Worm (Caenorhabditis elegans) whole organism, L1 larva: ENCODE measurements around the gene ddx-23.

Experiments
- C34B4.2 ChIP-seq: sonication (generic microtip); optimal IDR thresholded peaks from 2 replicates; lab custom pipeline; 2017; ENCODE audit warnings: mild to moderate bottlenecking, missing genetic modification characterization, missing compliant biosample characterization
- F16B12.6 ChIP-seq: fragments of 150-350 bp; optimal IDR thresholded peaks from 2 replicates; lab custom pipeline; 2014; ENCODE audit warnings: missing biosample characterization, missing genetic modification characterization
- Y116A8C.19 ChIP-seq: sonication (generic microtip); optimal IDR thresholded peaks from 2 replicates; lab custom pipeline; 2016; ENCODE audit warnings: missing compliant biosample characterization, missing genetic modification characterization, borderline replicate concordance
- aha-1 ChIP-seq: fragments of 150-350 bp; optimal IDR thresholded peaks from 2 replicates; lab custom pipeline; 2014; ENCODE audit warnings: missing biosample characterization, missing genetic modification characterization
- alr-1 ChIP-seq: fragments of 200-800 bp; sonication (Bioruptor generic); optimal IDR thresholded peaks from 2 replicates; lab custom pipeline; 2018; ENCODE audit warnings: borderline replicate concordance, mild to moderate bottlenecking, missing genetic modification characterization, missing compliant biosample characterization
- ceh-63 ChIP-seq: fragments of 200-800 bp; sonication (Bioruptor generic); optimal IDR thresholded peaks from 2 replicates; lab custom pipeline; 2018; ENCODE audit warnings: mild to moderate bottlenecking, missing genetic modification characterization, missing compliant biosample characterization
- ceh-8 ChIP-seq: fragments of 200-800 bp; sonication (Bioruptor generic); optimal IDR thresholded peaks from 2 replicates; lab custom pipeline; 2018; ENCODE audit warnings: mild to moderate bottlenecking, missing genetic modification characterization, moderate library complexity, missing compliant biosample characterization
- ceh-82 ChIP-seq, 3 experiments: fragments of 150-350 bp in 1 of 3; sonication (generic microtip) in 2 of 3; optimal IDR thresholded peaks; 2 replicates each; lab custom pipeline; 2014 to 2017; ENCODE audit warnings: missing biosample characterization in 3 of 3, missing genetic modification characterization in 3 of 3
- ceh-90 ChIP-seq: sonication (generic microtip); optimal IDR thresholded peaks from 2 replicates; lab custom pipeline; 2016; ENCODE audit warnings: missing genetic modification characterization, missing compliant biosample characterization
- efl-1 ChIP-seq, 4 experiments: fragments of 150-350 bp; optimal IDR thresholded peaks in 3 of 4; peaks in 1 of 4; 1 replicate in 1 of 4; 2 replicates in 3 of 4; lab custom pipeline; 2014; ENCODE audit warnings: missing biosample characterization in 2 of 4, missing genetic modification characterization in 2 of 4, missing genetic modification reagents in 2 of 4
- efl-3 ChIP-seq: fragments of 200-800 bp; sonication (Bioruptor generic); optimal IDR thresholded peaks from 2 replicates; lab custom pipeline; 2018; ENCODE audit warnings: mild to moderate bottlenecking, missing genetic modification characterization, missing compliant biosample characterization
- egl-13 ChIP-seq: sonication (generic microtip); optimal IDR thresholded peaks from 2 replicates; lab custom pipeline; 2016; ENCODE audit warnings: missing genotype, missing genetic modification reagents, missing genetic modification characterization, missing compliant biosample characterization
- egl-27 ChIP-seq, 2 experiments: fragments of 150-350 bp in 1 of 2; sonication (generic microtip); optimal IDR thresholded peaks; 3 replicates each; lab custom pipeline; 2017 to 2018; ENCODE audit warnings: missing biosample characterization in 2 of 2, missing genetic modification characterization in 2 of 2, missing genetic modification reagents in 2 of 2
- elt-2 ChIP-seq: sonication (generic microtip); optimal IDR thresholded peaks from 2 replicates; lab custom pipeline; 2016; ENCODE audit warnings: missing genetic modification characterization, mild to moderate bottlenecking, inconsistent platforms, missing compliant biosample characterization, missing genetic modification reagents
- ets-5 ChIP-seq: fragments of 200-800 bp; sonication (Bioruptor generic); IDR thresholded peaks from 2 replicates; pipeline ENCODE4 v1.3.6; 2022; ENCODE audit warnings: missing genetic modification characterization, missing compliant biosample characterization
- fkh-10 ChIP-seq: sonication (generic microtip); optimal IDR thresholded peaks from 2 replicates; lab custom pipeline; 2017; ENCODE audit warnings: missing biosample characterization, missing genetic modification reagents, missing genetic modification characterization
- fkh-4 ChIP-seq: sonication (generic microtip); optimal IDR thresholded peaks from 2 replicates; lab custom pipeline; 2016; ENCODE audit warnings: missing compliant biosample characterization, missing genetic modification characterization, borderline replicate concordance
- fkh-8 ChIP-seq: sonication (generic microtip); optimal IDR thresholded peaks from 2 replicates; lab custom pipeline; 2016; ENCODE audit warnings: mild to moderate bottlenecking, missing genetic modification characterization, missing compliant biosample characterization
- hlh-17 ChIP-seq: fragments of 200-800 bp; sonication (Bioruptor generic); optimal IDR thresholded peaks from 2 replicates; lab custom pipeline; 2018; ENCODE audit warnings: missing genetic modification characterization, mild to moderate bottlenecking, missing compliant biosample characterization, moderate library complexity, borderline replicate concordance
- isw-1 ChIP-seq: fragments of 200-800 bp; sonication (Bioruptor generic); IDR thresholded peaks from 2 replicates; pipeline ENCODE4 v1.3.6; 2022; ENCODE audit warnings: missing genetic modification characterization, missing compliant biosample characterization
- jun-1 ChIP-seq: fragments of 150-350 bp; optimal IDR thresholded peaks from 2 replicates; lab custom pipeline; 2014; ENCODE audit warnings: missing biosample characterization, missing genetic modification reagents, missing genetic modification characterization
- lin-13 ChIP-seq: fragments of 150-350 bp; optimal IDR thresholded peaks from 2 replicates; lab custom pipeline; 2014; ENCODE audit warnings: missing biosample characterization, missing genetic modification reagents, missing genetic modification characterization
- lin-14 ChIP-seq: fragments of 200-800 bp; sonication (Bioruptor generic); optimal IDR thresholded peaks from 2 replicates; lab custom pipeline; 2018; ENCODE audit warnings: mild to moderate bottlenecking, missing genetic modification characterization, moderate library complexity, missing compliant biosample characterization
- lin-15B ChIP-seq: fragments of 150-350 bp; sonication (generic microtip); optimal IDR thresholded peaks from 3 replicates; lab custom pipeline; 2014; ENCODE audit warnings: missing biosample characterization, missing genetic modification characterization
- lin-35 ChIP-seq, 2 experiments: fragments of 150-350 bp; optimal IDR thresholded peaks; 2 replicates each; lab custom pipeline; 2014; ENCODE audit warnings: missing biosample characterization in 2 of 2, missing genetic modification characterization in 2 of 2, missing genetic modification reagents in 2 of 2
- lin-39 ChIP-seq: fragments of 150-350 bp; optimal IDR thresholded peaks from 2 replicates; lab custom pipeline; 2014; ENCODE audit warnings: missing biosample characterization, missing genetic modification reagents, missing genetic modification characterization
- mab-9 ChIP-seq: fragments of 200-800 bp; sonication (Bioruptor generic); IDR thresholded peaks from 2 replicates; pipeline ENCODE4 v1.3.6; 2022; ENCODE audit warnings: missing genetic modification reagents, missing genetic modification characterization, missing compliant biosample characterization
- mef-2 ChIP-seq: fragments of 150-350 bp; optimal IDR thresholded peaks from 2 replicates; lab custom pipeline; 2014; ENCODE audit warnings: missing biosample characterization, missing genetic modification characterization
- mep-1 ChIP-seq: fragments of 150-350 bp; optimal IDR thresholded peaks from 2 replicates; lab custom pipeline; 2014; ENCODE audit warnings: missing biosample characterization, missing genetic modification characterization
- nhr-19 ChIP-seq: fragments of 200-800 bp; sonication (Bioruptor generic); conservative IDR thresholded peaks from 2 replicates; pipeline ENCODE4 v1.3.6; 2022; ENCODE audit warnings: missing genetic modification characterization, missing compliant biosample characterization
- nhr-20 ChIP-seq: sonication (generic microtip); optimal IDR thresholded peaks from 2 replicates; lab custom pipeline; 2016; ENCODE audit warnings: mild to moderate bottlenecking, missing genetic modification characterization, missing compliant biosample characterization
- nhr-237 ChIP-seq: fragments of 150-350 bp; optimal IDR thresholded peaks from 2 replicates; lab custom pipeline; 2014; ENCODE audit warnings: missing biosample characterization, missing genetic modification characterization
- nhr-76 ChIP-seq: sonication (generic microtip); optimal IDR thresholded peaks from 2 replicates; lab custom pipeline; 2017; ENCODE audit warnings: missing biosample characterization, missing genetic modification characterization
- nhr-77 ChIP-seq: fragments of 150-350 bp; optimal IDR thresholded peaks from 2 replicates; lab custom pipeline; 2014; ENCODE audit warnings: missing biosample characterization, missing genetic modification characterization
- nhr-84 ChIP-seq: sonication (generic microtip); optimal IDR thresholded peaks from 2 replicates; lab custom pipeline; 2017; ENCODE audit warnings: missing biosample characterization, missing genetic modification characterization
- nhr-85 ChIP-seq: sonication (generic microtip); peaks from one replicate; lab custom pipeline; 2016; ENCODE audit warnings: missing genetic modification characterization, inconsistent platforms, missing compliant biosample characterization
- pag-3 ChIP-seq: sonication (generic microtip); optimal IDR thresholded peaks from 2 replicates; lab custom pipeline; 2017; ENCODE audit warnings: missing genetic modification characterization, mild to moderate bottlenecking, missing compliant biosample characterization, antibody characterized with exemption, borderline replicate concordance; ENCODE audit not compliant: insufficient read depth
- rnt-1 ChIP-seq: sonication (generic microtip); optimal IDR thresholded peaks from 2 replicates; lab custom pipeline; 2016; ENCODE audit warnings: mild to moderate bottlenecking, missing genetic modification characterization, moderate library complexity, missing compliant biosample characterization
- snu-23 ChIP-seq: sonication (generic microtip); optimal IDR thresholded peaks from 2 replicates; lab custom pipeline; 2016; ENCODE audit warnings: missing genetic modification characterization, missing compliant biosample characterization
- sptf-1 ChIP-seq: fragments of 150-350 bp; optimal IDR thresholded peaks from 2 replicates; lab custom pipeline; 2014; ENCODE audit warnings: missing biosample characterization, missing genetic modification characterization
- sup-37 ChIP-seq: fragments of 200-800 bp; sonication (Bioruptor generic); optimal IDR thresholded peaks from 2 replicates; lab custom pipeline; 2018; ENCODE audit warnings: mild to moderate bottlenecking, missing genetic modification characterization, missing compliant biosample characterization
- swsn-7 ChIP-seq: sonication (generic microtip); optimal IDR thresholded peaks from 2 replicates; lab custom pipeline; 2016; ENCODE audit warnings: missing genetic modification characterization, missing compliant biosample characterization
- tbx-2 ChIP-seq: sonication (generic microtip); optimal IDR thresholded peaks from 2 replicates; lab custom pipeline; 2016; ENCODE audit warnings: missing genetic modification characterization, missing compliant biosample characterization
- unc-130 ChIP-seq: fragments of 150-350 bp; optimal IDR thresholded peaks from 2 replicates; lab custom pipeline; 2017; ENCODE audit warnings: missing biosample characterization, missing genetic modification characterization, inconsistent platforms
- unc-30 ChIP-seq: sonication (generic microtip); optimal IDR thresholded peaks from 2 replicates; lab custom pipeline; 2017; ENCODE audit warnings: missing biosample characterization, missing genetic modification characterization
- unc-62 ChIP-seq: fragments of 150-350 bp; optimal IDR thresholded peaks from 2 replicates; lab custom pipeline; 2014; ENCODE audit warnings: missing biosample characterization, missing genetic modification reagents, missing genetic modification characterization
- unc-98 ChIP-seq: fragments of 200-800 bp; sonication (Bioruptor generic); IDR thresholded peaks from 2 replicates; pipeline ENCODE4 v1.3.6; 2022; ENCODE audit warnings: missing genetic modification characterization, missing compliant biosample characterization
- xbp-1 ChIP-seq: sonication (generic microtip); optimal IDR thresholded peaks from 2 replicates; lab custom pipeline; 2016; ENCODE audit warnings: missing genetic modification characterization, missing compliant biosample characterization
- zag-1 ChIP-seq: fragments of 150-350 bp; optimal IDR thresholded peaks from 2 replicates; lab custom pipeline; 2014; ENCODE audit warnings: missing biosample characterization, missing genetic modification characterization
- zip-4 ChIP-seq: fragments of 200-800 bp; sonication (Bioruptor generic); optimal IDR thresholded peaks from 2 replicates; lab custom pipeline; 2018; ENCODE audit warnings: mild to moderate bottlenecking, missing genetic modification characterization, moderate library complexity, missing compliant biosample characterization
- ztf-11 ChIP-seq, 2 experiments: sonication (generic microtip); optimal IDR thresholded peaks; 2 replicates each; lab custom pipeline; 2016 to 2017; ENCODE audit warnings: missing genetic modification characterization in 2 of 2, missing biosample characterization in 1 of 2, missing compliant biosample characterization in 1 of 2

Gene ddx-23

ce11 chrIII:5855637-5856179, 2.6 kb upstream of the ddx-23 start, which contains the start of the genes cct-6 and alh-9 (continued):
- TF ChIP-seq lin-15B (peak; percentile 73), mab-9 (GFP tag; lab: Robert Waterston, UW) (no peak), rnt-1 (tag; lab: Kevin White, UChicago) (peak; percentile 81), ceh-8 (GFP tag; lab: Kevin White, UChicago) (no peak), nhr-77 (tag; lab: Kevin White, UChicago) (peak; percentile 76), nhr-84 (no peak), mef-2 (tag; lab: Kevin White, UChicago) (no peak), unc-98 (GFP tag; lab: Robert Waterston, UW) (no peak), pag-3 (no peak), alr-1 (tag; lab: Kevin White, UChicago) (no peak), zip-4 (GFP tag; lab: Kevin White, UChicago) (peak; percentile 33), sptf-1 (tag; lab: Kevin White, UChicago) (no peak), ets-5 (GFP tag; lab: Robert Waterston, UW) (no peak), unc-130 (tag; lab: Kevin White, UChicago) (peak; percentile 88), snu-23 (GFP tag; lab: Kevin White, UChicago) (peak; percentile 89), hlh-17 (GFP tag; lab: Kevin White, UChicago) (no peak), zag-1 (tag; lab: Kevin White, UChicago) (no peak), unc-30 (tag; lab: Kevin White, UChicago) (no peak), nhr-19 (GFP tag; lab: Robert Waterston, UW) (peak; percentile 78), ceh-63 (GFP tag; lab: Kevin White, UChicago) (no peak), nhr-85 (tag; lab: Kevin White, UChicago) (peak; percentile 82), lin-35 (GFP tag; optimal IDR thresholded peaks at IDR 0.05; lab: Kevin White, UChicago) (peak; percentile 98), xbp-1 (peak; percentile 81), fkh-8 (peak; percentile 75), fkh-10 (GFP tag; lab: Kevin White, UChicago) (peak; percentile 28), efl-1 (optimal IDR thresholded peaks at IDR 0.05; lab: Kevin White, UChicago) (peak; percentile 85 to 96), efl-1 (GFP tag; optimal IDR thresholded peaks at IDR 0.05 in 1 of 2; lab: Kevin White, UChicago) (peak; percentile 96 to 99), ceh-82 (tag; optimal IDR thresholded peaks at IDR 0.05; lab: Kevin White, UChicago) (peak; percentile 75 to 93 (median 76)), lin-39 (peak; percentile 33), mep-1 (peak; percentile 93), tbx-2 (tag; lab: Kevin White, UChicago) (peak; percentile 76), ztf-11 (tag; optimal IDR thresholded peaks at IDR 0.05; lab: Kevin White, UChicago) (peak in 1 of 2 experiments; percentile 8), fkh-4 (tag; lab: Kevin White, UChicago) (no peak), aha-1 (tag; lab: Kevin White, UChicago) (no peak), lin-13 (GFP tag; lab: Kevin White, UChicago) (peak; percentile 83), unc-62 (no peak), nhr-237 (peak; percentile 63), ceh-90 (peak; percentile 7), efl-3 (GFP tag; lab: Kevin White, UChicago) (no peak), Y116A8C.19 (no peak), elt-2 (peak; percentile 38), F16B12.6 (tag; lab: Kevin White, UChicago) (peak; percentile 53), isw-1 (GFP tag; lab: Robert Waterston, UW) (peak; percentile 81), swsn-7 (tag; lab: Kevin White, UChicago) (peak; percentile 75), egl-27 (tag; optimal IDR thresholded peaks at IDR 0.05; lab: Kevin White, UChicago) (no peak), sup-37 (GFP tag; lab: Kevin White, UChicago) (no peak), nhr-20 (tag; lab: Kevin White, UChicago) (peak; percentile 84), nhr-76 (no peak), jun-1 (peak; percentile 65), egl-13 (peak; percentile 42), C34B4.2 (tag; lab: Kevin White, UChicago) (no peak), lin-14 (GFP tag; lab: Kevin White, UChicago) (peak; percentile 79)
